Fruit fly (Drosophila melanogaster): ENCODE data around the gene Afti.
A peak's percentile ranks its signal among the peaks of the same experiment; 100 is the strongest.

Gene Afti

DNA sequence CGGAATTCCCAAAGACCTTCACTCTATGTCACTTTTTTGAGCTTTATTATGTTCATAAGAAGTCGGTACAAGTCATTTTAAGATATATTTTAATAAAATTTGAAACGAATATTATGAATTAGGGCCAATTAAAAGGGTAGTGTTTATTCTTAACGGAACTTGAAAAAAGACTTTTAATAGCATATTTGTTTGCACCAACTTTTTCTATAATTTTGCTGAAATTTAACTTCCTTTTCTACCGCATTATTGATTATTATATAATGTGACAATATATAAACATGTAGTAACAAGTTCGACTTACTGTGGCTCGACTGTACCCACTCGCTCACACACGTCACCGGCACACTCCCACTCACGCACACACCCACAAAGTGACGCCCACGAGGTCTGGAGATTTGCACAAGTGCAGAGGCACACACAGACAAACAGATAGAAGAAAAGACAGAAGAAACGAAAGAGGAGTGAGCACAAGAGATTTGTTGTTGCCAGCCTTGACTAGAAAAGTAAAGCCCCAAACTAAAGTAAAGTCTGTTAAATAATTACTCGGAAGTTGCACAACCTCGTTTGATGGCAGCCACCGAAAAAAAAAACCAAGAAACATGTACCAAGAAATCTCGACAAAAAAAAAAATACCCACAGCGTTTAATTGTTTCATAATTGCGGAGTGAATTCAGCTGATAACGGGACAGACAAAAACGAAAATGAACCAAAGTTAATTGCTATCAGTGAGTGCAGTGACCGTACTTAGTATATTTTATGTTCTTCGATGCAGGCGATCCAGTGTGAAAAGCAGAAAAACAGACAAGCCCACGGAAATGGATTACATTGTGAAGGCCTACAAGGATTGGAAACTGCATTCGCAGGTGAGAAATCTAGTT lies 36.3 kb downstream of the Afti start (continued):
- no peak for TF ChIP-seq lov (optimal IDR thresholded peaks at IDR 0.05)
- TF ChIP-seq lov (GFP tag; IDR thresholded peaks at IDR 0.05): no peak
- TF ChIP-seq CG2129 (GFP tag; IDR thresholded peaks at IDR 0.05; ENCODE audit: partially characterized antibody): no peak
- TF ChIP-seq CG10321 (GFP tag; IDR thresholded peaks at IDR 0.05): no peak
- peak; percentile 28 for TF ChIP-seq cg (GFP tag; optimal IDR thresholded peaks at IDR 0.05)
- peak; percentile 35 for TF ChIP-seq phol (tag; optimal IDR thresholded peaks at IDR 0.05)
- TF ChIP-seq ase (GFP tag; IDR thresholded peaks at IDR 0.05): no peak
- TF ChIP-seq cwo (GFP tag; optimal IDR thresholded peaks at IDR 0.05): peak; percentile 28
- no peak for TF ChIP-seq bcd (GFP tag; optimal IDR thresholded peaks at IDR 0.05)
- TF ChIP-seq sima (GFP tag; optimal IDR thresholded peaks at IDR 0.05): no peak
- TF ChIP-seq sr (GFP tag; IDR thresholded peaks at IDR 0.05): peak; percentile 98
- TF ChIP-seq Trl (optimal IDR thresholded peaks at IDR 0.05): no peak
- TF ChIP-seq Trl (GFP tag; optimal IDR thresholded peaks at IDR 0.05): no peak
- peak; percentile 50 for TF ChIP-seq CG3281 (GFP tag; optimal IDR thresholded peaks at IDR 0.05)
- TF ChIP-seq Chrac-16 (GFP tag; optimal IDR thresholded peaks at IDR 0.05): no peak
- no peak for TF ChIP-seq H2.0 (GFP tag; IDR thresholded peaks at IDR 0.05)
- TF ChIP-seq CG17802 (tag; optimal IDR thresholded peaks at IDR 0.05): no peak
- peak; percentile 11 for TF ChIP-seq CG17359 (tag; optimal IDR thresholded peaks at IDR 0.05)
- peak; percentile 10 for TF ChIP-seq sug (tag; optimal IDR thresholded peaks at IDR 0.05)
- peak; percentile 5 for TF ChIP-seq CG5180 (GFP tag; optimal IDR thresholded peaks at IDR 0.05)
- peak; percentile 17 for TF ChIP-seq CG10147 (GFP tag; optimal IDR thresholded peaks at IDR 0.05)
- TF ChIP-seq tin (GFP tag; optimal IDR thresholded peaks at IDR 0.05): peak; percentile 8
- TF ChIP-seq trem (tag; optimal IDR thresholded peaks at IDR 0.05): no peak
- peak; percentile 41 for TF ChIP-seq CG7839 (tag; optimal IDR thresholded peaks at IDR 0.05)
- 0 out of 3 replicates have a peak, but pooled peaks have one; percentile 15 for TF ChIP-seq Dbx (GFP tag; IDR thresholded peaks at IDR 0.05)
- TF ChIP-seq CG15514 (GFP tag; optimal IDR thresholded peaks at IDR 0.05): peak; percentile 21
- TF ChIP-seq CG17328 (GFP tag; IDR thresholded peaks at IDR 0.05): 0 out of 2 replicates have a peak, but pooled peaks have one; percentile 7
- no peak for TF ChIP-seq jing (GFP tag; optimal IDR thresholded peaks at IDR 0.05)
- 0 out of 3 replicates have a peak, but pooled peaks have one; percentile 30 for TF ChIP-seq dysf (GFP tag; IDR thresholded peaks at IDR 0.05)
- no peak for TF ChIP-seq mirr (GFP tag; optimal IDR thresholded peaks at IDR 0.05)
- TF ChIP-seq sens (GFP tag): peak; percentile 70
- no peak for TF ChIP-seq CG6854 (GFP tag; optimal IDR thresholded peaks at IDR 0.05)
- no peak for TF ChIP-seq CG8281 (tag; optimal IDR thresholded peaks at IDR 0.05)
- TF ChIP-seq Xbp1 (GFP tag; optimal IDR thresholded peaks at IDR 0.05): peak; percentile 24
- peak; percentile 23 for TF ChIP-seq CG12391 (tag; optimal IDR thresholded peaks at IDR 0.05)
- TF ChIP-seq grau (tag; optimal IDR thresholded peaks at IDR 0.05): peak; percentile 82
- TF ChIP-seq CG18476 (GFP tag; optimal IDR thresholded peaks at IDR 0.05): no peak
- peak in 1 of 2 experiments; percentile 15 for TF ChIP-seq eve (GFP tag; optimal IDR thresholded peaks at IDR 0.05)
- peak; percentile 69 for TF ChIP-seq Med (GFP tag)
- peak; percentile 48 for TF ChIP-seq lab (GFP tag; optimal IDR thresholded peaks at IDR 0.05)
- no peak for TF ChIP-seq run (tag; optimal IDR thresholded peaks at IDR 0.05)
- 0 out of 2 replicates have a peak, but pooled peaks have one; percentile 4 for TF ChIP-seq CG9932 (GFP tag; IDR thresholded peaks at IDR 0.05)
- no peak for TF ChIP-seq sim (GFP tag; IDR thresholded peaks at IDR 0.05)
- TF ChIP-seq Eip74EF (GFP tag; optimal IDR thresholded peaks at IDR 0.05): peak in 1 of 2 experiments; percentile 57
- TF ChIP-seq CG10209 (GFP tag; optimal IDR thresholded peaks at IDR 0.05): peak; percentile 19
- peak; percentile 22 for TF ChIP-seq nmo (GFP tag; optimal IDR thresholded peaks at IDR 0.05)
- TF ChIP-seq Sox100B (GFP tag; optimal IDR thresholded peaks at IDR 0.05): peak; percentile 24
- TF ChIP-seq Rfx (GFP tag; IDR thresholded peaks at IDR 0.05): peak; percentile 29

All from whole organism, embryonic.